Worm (Caenorhabditis elegans): Measurements from ENCODE around the gene ilys-5.

- no peak for TF ChIP-seq dao-5 (tag; optimal IDR thresholded peaks at IDR 0.05)
- no peak for TF ChIP-seq W03F9.2 (tag; optimal IDR thresholded peaks at IDR 0.05)
These were observed 7.0 kb upstream of the ilys-5 start for ce11 chrX:6543665-6544064.

Measured in whole organism, L4/young adult.